Worm (Caenorhabditis elegans): ENCODE measurements around the gene Y38H6C.18.
"Not testable (repeated sequence)": the region's sequence is repeated elsewhere in the genome, so short reads cannot be mapped to it uniquely, and the experiment has no call there.

The Y38H6C.18 gene

DNA sequence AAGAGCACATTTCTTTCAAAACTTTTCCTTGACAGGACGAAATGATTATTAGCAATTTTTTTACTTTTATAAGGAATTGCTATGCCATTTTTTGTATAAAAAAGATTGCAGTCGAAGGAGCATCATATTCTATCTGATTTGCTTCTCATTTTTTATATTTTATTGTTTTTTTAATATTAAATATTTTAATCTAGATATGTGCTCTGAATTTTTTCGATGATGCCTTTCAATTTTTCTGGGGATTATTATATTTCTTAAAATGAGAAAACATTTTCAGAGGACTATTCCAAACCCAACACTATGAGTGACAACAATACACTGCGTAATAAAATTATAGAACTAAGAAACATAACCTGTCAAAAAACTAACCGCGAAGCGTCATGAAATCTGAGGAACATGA lies 22.0 kb upstream of the Y38H6C.18 start, which contains the start of gene F26F2.4:
TSS of gene F26F2.4 (plus strand) at position 301 of the 400 bp plus-strand sequence.
- not testable (repeated sequence) for TF ChIP-seq F13H6.1 (tag; optimal IDR thresholded peaks at IDR 0.05); sma-3 (GFP tag; optimal IDR thresholded peaks at IDR 0.05); lin-39 (tag; optimal IDR thresholded peaks at IDR 0.05)

DNA sequence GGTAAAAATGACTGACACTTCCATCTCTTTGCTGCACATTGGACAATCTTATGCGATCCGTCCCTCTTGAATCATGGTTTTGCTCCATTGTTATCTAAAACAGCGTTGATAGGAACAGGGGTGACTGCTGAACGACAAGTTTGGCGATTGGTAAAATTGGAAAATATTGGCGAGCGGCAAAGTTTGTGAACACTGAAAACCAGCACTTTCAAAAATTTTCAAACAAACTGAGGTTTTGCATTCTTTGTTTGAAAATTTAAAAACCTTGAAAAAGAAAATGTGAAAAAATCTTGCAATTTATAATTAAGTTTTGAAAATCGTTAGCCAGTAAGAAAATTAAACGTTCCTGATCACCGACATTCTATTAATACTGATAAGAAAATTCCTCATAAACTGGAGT lies 19.5 kb upstream of the Y38H6C.18 start, which contains the start of gene F26F2.3:
TSS of gene F26F2.3 (minus strand) at position 101 of the 400 bp plus-strand sequence.
- TF ChIP-seq nhr-10 (tag; optimal IDR thresholded peaks at IDR 0.05) (no peak), mdl-1 (tag; optimal IDR thresholded peaks at IDR 0.05) (no peak), R02D3.7 (tag; optimal IDR thresholded peaks at IDR 0.05) (no peak), blmp-1 (tag; optimal IDR thresholded peaks at IDR 0.05; ENCODE audit: insufficient read depth) (no peak), ceh-82 (tag; optimal IDR thresholded peaks at IDR 0.05) (no peak), unc-39 (tag; optimal IDR thresholded peaks at IDR 0.05) (no peak), nhr-21 (tag; optimal IDR thresholded peaks at IDR 0.05) (no peak), ZK546.5 (tag; optimal IDR thresholded peaks at IDR 0.05) (no peak), nhr-129 (tag; optimal IDR thresholded peaks at IDR 0.05) (no peak), dmd-4 (tag; optimal IDR thresholded peaks at IDR 0.05) (no peak), alr-1 (tag; optimal IDR thresholded peaks at IDR 0.05) (no peak), unc-55 (GFP tag; optimal IDR thresholded peaks at IDR 0.05) (no peak), nhr-12 (tag; optimal IDR thresholded peaks at IDR 0.05) (no peak), lin-11 (tag; optimal IDR thresholded peaks at IDR 0.05) (no peak), sma-9 (GFP tag; optimal IDR thresholded peaks at IDR 0.05) (no peak), sma-9 (tag; optimal IDR thresholded peaks at IDR 0.05) (no peak), ztf-4 (tag; optimal IDR thresholded peaks at IDR 0.05) (no peak), nhr-23 (tag; optimal IDR thresholded peaks at IDR 0.05) (no peak), unc-62 (GFP tag; optimal IDR thresholded peaks at IDR 0.05) (no peak), mab-5 (tag; optimal IDR thresholded peaks at IDR 0.05) (no peak), nhr-6 (tag; optimal IDR thresholded peaks at IDR 0.05) (no peak)

DNA sequence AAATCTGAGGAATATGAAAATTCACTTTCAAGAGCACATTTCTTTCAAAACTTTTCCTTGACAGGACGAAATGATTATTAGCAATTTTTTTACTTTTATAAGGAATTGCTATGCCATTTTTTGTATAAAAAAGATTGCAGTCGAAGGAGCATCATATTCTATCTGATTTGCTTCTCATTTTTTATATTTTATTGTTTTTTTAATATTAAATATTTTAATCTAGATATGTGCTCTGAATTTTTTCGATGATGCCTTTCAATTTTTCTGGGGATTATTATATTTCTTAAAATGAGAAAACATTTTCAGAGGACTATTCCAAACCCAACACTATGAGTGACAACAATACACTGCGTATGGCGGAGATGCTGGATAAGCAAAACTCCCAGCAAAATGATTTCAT lies 17.1 kb upstream of the Y38H6C.18 start, which contains the start of gene F26F2.13:
TSS of gene F26F2.13 (plus strand) at position 301 of the 400 bp plus-strand sequence.
- TF ChIP-seq unc-62 (GFP tag; optimal IDR thresholded peaks at IDR 0.05); aly-2 (tag; optimal IDR thresholded peaks at IDR 0.05); mdl-1 (tag; optimal IDR thresholded peaks at IDR 0.05): not testable (repeated sequence)

DNA sequence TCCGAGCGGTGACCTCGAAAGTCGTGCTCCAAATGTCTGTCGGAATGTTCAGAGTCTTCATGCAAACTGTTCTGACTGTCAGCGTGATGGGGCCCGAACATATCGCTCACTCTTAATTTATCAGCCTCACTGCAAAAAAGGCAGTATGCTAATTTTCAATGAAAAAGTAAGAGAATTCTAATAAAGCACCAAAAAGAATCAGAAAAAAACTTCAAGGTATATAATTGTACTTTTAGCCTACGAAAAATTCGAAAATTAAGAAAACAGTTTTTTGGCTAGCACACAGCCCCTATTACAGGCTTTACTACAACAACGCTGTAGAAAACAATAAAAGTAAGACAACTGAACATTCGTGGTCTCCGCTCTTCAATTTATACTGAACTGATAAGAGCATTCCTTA lies 14.8 kb upstream of the Y38H6C.18 start, which contains the start of gene F26F2.1:
TSS of gene F26F2.1 (minus strand) at position 101 of the 400 bp plus-strand sequence.
- no peak for TF ChIP-seq mbf-1 (tag; optimal IDR thresholded peaks at IDR 0.05)

DNA sequence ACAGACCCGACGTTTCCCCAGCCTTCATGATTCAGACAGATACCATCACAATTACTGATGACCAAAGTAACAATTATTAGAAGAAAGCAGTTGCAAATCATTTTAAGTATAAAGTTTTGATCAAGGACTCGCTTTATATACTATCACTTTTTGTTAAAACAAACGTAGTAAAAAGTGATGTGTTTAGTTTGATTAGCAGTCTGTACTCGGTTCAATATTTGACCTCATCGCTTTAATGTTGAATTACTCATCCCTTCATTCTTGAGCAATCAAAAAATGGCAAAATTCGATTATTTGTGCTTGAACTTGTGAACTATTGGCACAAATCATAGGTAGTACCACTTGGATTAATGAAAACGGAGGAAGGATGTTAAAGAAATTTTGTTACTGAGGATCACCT lies 11.3 kb upstream of the Y38H6C.18 start, which contains the start of gene abf-4:
TSS of gene abf-4 (minus strand) at position 101 of the 400 bp plus-strand sequence.
- TF ChIP-seq gmeb-1 (tag; optimal IDR thresholded peaks at IDR 0.05) (no peak), R02D3.7 (tag; optimal IDR thresholded peaks at IDR 0.05) (no peak), mbf-1 (tag; optimal IDR thresholded peaks at IDR 0.05) (no peak), nhr-6 (tag; optimal IDR thresholded peaks at IDR 0.05) (no peak), skn-1 (tag; optimal IDR thresholded peaks at IDR 0.05) (no peak), mdl-1 (tag; optimal IDR thresholded peaks at IDR 0.05) (no peak), unc-62 (GFP tag; optimal IDR thresholded peaks at IDR 0.05) (no peak), elt-1 (tag; optimal IDR thresholded peaks at IDR 0.05) (no peak), lin-11 (tag; optimal IDR thresholded peaks at IDR 0.05) (no peak), ztf-11 (tag; optimal IDR thresholded peaks at IDR 0.05) (no peak), alr-1 (tag; optimal IDR thresholded peaks at IDR 0.05) (no peak), blmp-1 (tag; optimal IDR thresholded peaks at IDR 0.05; ENCODE audit: insufficient read depth) (no peak), dmd-4 (tag; optimal IDR thresholded peaks at IDR 0.05) (no peak)

DNA sequence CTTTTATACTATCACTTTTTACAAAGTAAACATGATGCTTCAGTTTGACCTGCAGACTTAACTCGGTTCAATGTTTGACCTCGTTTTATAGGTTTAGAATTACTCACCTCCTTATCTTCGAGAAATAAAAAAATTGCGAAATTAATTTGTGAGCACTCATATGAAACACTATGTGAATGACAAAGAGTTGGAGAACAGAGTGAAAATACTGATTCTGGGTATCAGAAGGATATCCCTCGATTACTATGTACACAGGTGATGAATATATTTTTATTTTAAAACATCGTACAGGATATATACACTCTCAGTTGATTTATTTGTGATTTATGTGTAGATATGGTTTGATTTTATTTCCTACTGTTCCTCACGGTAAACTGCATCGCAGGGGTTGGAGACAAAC lies 9.3 kb upstream of the Y38H6C.18 start, which contains the start of gene Y38H6C.23:
TSS of gene Y38H6C.23 (minus strand) at position 101 of the 400 bp plus-strand sequence.
- TF ChIP-seq peb-1 (tag; optimal IDR thresholded peaks at IDR 0.05) (no peak), mdl-1 (tag; optimal IDR thresholded peaks at IDR 0.05) (no peak), lin-13 (GFP tag; optimal IDR thresholded peaks at IDR 0.05) (no peak), unc-55 (GFP tag; optimal IDR thresholded peaks at IDR 0.05) (no peak), ztf-4 (tag; optimal IDR thresholded peaks at IDR 0.05) (no peak), elt-1 (tag; optimal IDR thresholded peaks at IDR 0.05) (no peak), sem-4 (tag; optimal IDR thresholded peaks at IDR 0.05) (no peak), lsy-2 (tag; optimal IDR thresholded peaks at IDR 0.05) (no peak), nhr-77 (tag; optimal IDR thresholded peaks at IDR 0.05) (no peak), skn-1 (tag; optimal IDR thresholded peaks at IDR 0.05) (no peak), nhr-12 (tag; optimal IDR thresholded peaks at IDR 0.05) (no peak), sma-9 (GFP tag; optimal IDR thresholded peaks at IDR 0.05) (no peak), sma-9 (tag; optimal IDR thresholded peaks at IDR 0.05) (no peak)
